Fruit fly (Drosophila melanogaster): ENCODE results near the gene ZC3H3.
A peak's percentile ranks its signal among the peaks of the same experiment; 100 is the strongest.

Gene ZC3H3

DNA sequence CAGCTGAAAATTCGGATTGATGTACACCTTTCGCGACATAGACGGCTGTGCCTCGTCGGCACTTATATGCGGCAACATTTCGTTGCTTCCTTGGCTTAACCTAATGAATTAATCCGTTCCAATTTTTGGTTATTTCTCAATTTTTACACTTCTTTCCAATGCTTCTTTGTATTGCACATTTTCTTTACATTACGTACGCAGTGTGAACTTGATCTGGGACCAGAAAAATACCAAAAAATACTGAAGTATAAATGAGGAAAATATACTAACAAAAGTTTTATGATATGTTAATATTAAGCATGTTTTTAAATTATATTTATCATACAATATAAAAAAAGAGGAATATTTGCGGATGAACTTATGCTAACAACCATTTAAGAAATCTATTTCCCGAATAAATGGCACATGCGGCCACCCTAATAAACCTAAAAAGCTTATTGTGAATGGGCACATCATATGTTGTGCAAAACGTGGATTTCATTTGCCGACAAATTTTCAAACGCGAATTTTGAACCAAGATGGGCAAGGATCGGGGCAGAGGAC, at the start of gene ZC3H3, which contains the start of gene Pus7:
ZC3H3 (minus strand) TSS at position 197 of the 543 bp plus-strand sequence.
Pus7 (plus strand) TSS at position 437 of the 543 bp plus-strand sequence.
- TF ChIP-seq CG33017 (tag; optimal IDR thresholded peaks at IDR 0.05) (peak; percentile 13), CG14711 (tag; optimal IDR thresholded peaks at IDR 0.05) (peak; percentile 57), bab1 (GFP tag; optimal IDR thresholded peaks at IDR 0.05) (peak; percentile 45), CG11617 (GFP tag; optimal IDR thresholded peaks at IDR 0.05) (peak; percentile 25), pad (GFP tag; optimal IDR thresholded peaks at IDR 0.05) (no peak), cic (GFP tag; optimal IDR thresholded peaks at IDR 0.05) (no peak), ovo (GFP tag; optimal IDR thresholded peaks at IDR 0.05) (no peak), CG1620 (GFP tag; optimal IDR thresholded peaks at IDR 0.05) (no peak), CG12768 (GFP tag; optimal IDR thresholded peaks at IDR 0.05) (no peak), Clk (GFP tag; optimal IDR thresholded peaks at IDR 0.05) (no peak), CG5204 (GFP tag; optimal IDR thresholded peaks at IDR 0.05) (no peak), Mnt (GFP tag; optimal IDR thresholded peaks at IDR 0.05) (peak; percentile 76), Crg-1 (GFP tag; optimal IDR thresholded peaks at IDR 0.05) (no peak), Hr96 (GFP tag; optimal IDR thresholded peaks at IDR 0.05) (no peak), kay (GFP tag; ENCODE audit: borderline replicate concordance) (no peak), toe (GFP tag; optimal IDR thresholded peaks at IDR 0.05) (no peak), CG7045 (GFP tag; optimal IDR thresholded peaks at IDR 0.05) (no peak), CG7101 (tag; optimal IDR thresholded peaks at IDR 0.05) (peak; percentile 35), tj (GFP tag; optimal IDR thresholded peaks at IDR 0.05) (peak; percentile 13), cnc (optimal IDR thresholded peaks at IDR 0.05) (no peak)

DNA sequence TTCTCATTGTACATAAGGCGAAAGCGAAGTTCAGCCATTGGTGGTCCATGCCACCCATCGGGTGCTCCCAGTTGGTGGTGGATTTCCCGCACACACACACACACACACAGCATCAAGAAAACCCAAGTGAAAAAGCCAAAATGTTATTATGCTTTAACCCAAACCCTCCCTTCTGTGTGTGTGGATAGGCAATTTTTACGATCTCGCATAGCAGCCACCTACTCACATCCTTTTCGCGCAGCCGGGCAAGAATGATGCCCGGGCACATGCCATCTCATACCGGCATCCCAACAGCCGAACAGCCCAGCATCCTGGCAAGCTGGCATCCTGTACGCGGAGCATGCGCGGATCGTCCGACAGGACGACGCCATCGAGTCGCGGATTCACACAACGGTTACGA, 47.5 kb upstream of the ZC3H3 start:
- TF ChIP-seq CG5204 (GFP tag; optimal IDR thresholded peaks at IDR 0.05) (no peak), toe (GFP tag; optimal IDR thresholded peaks at IDR 0.05) (no peak), tj (GFP tag; optimal IDR thresholded peaks at IDR 0.05) (no peak), kay (GFP tag; ENCODE audit: borderline replicate concordance) (no peak)

DNA sequence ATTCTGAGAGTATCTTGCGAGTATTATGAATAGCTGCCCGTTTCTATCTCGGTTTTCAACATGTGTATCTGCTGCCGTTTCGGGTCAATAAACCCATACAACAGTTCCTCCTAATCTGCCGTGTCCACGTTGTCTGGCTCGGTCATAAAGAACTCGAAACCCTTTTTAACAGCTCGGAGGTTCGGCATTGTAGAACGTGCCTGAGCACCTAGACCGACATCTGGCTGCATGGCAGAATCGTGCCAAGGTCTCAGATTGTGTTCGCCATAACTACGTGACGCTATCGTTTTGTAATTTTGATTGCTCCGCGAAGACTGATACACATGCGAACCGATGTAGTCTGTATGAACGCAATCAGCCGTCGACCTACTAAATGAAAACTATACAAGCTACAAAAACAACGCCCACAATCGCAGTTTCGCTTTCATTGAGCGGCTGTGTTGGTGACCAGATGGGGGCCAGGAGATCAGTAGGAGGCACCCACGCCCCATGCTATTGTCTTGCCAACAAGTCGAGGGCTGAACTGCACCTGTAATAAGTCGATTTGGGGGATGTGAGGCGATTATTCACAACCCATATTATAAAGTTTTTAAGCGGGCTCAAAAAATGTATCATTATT, 44.6 kb upstream of the ZC3H3 start:
- TF ChIP-seq cic (GFP tag; optimal IDR thresholded peaks at IDR 0.05) (peak; percentile 22), CG11617 (GFP tag; optimal IDR thresholded peaks at IDR 0.05) (no peak)

DNA sequence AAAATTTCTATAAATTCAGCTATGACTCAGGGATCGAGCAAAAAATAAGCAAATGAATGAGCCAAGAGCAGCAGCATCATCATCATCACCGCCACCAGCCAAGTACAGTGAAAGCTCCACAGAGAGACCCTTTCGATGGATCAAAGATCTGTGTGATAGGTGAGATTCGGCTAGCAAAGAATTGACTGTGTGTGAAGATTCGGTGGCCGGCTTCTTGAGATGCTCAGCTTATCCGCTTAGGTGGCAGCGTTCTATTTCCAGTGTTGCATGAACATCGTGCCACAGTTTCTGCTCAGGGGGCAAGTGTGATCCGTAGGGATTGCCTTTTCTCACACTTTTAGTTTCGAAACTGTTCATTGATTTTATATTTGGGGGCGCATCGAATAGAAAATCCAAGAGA, 43.6 kb upstream of the ZC3H3 start:
- no peak for TF ChIP-seq kay (GFP tag; ENCODE audit: borderline replicate concordance)
- TF ChIP-seq pad (GFP tag; optimal IDR thresholded peaks at IDR 0.05), result no peak
- no peak for TF ChIP-seq CG7101 (tag; optimal IDR thresholded peaks at IDR 0.05)
- no peak for TF ChIP-seq CG5204 (GFP tag; optimal IDR thresholded peaks at IDR 0.05)
- no peak for TF ChIP-seq CG11617 (GFP tag; optimal IDR thresholded peaks at IDR 0.05)
- TF ChIP-seq CG12768 (GFP tag; optimal IDR thresholded peaks at IDR 0.05), result no peak
- no peak for TF ChIP-seq toe (GFP tag; optimal IDR thresholded peaks at IDR 0.05)
- TF ChIP-seq ovo (GFP tag; optimal IDR thresholded peaks at IDR 0.05), result no peak
- TF ChIP-seq Mnt (GFP tag; optimal IDR thresholded peaks at IDR 0.05), result no peak
- no peak for TF ChIP-seq Hr96 (GFP tag; optimal IDR thresholded peaks at IDR 0.05)
- no peak for TF ChIP-seq CG33017 (tag; optimal IDR thresholded peaks at IDR 0.05)
- no peak for TF ChIP-seq cnc (optimal IDR thresholded peaks at IDR 0.05)
- TF ChIP-seq CG7045 (GFP tag; optimal IDR thresholded peaks at IDR 0.05), result no peak
- TF ChIP-seq tj (GFP tag; optimal IDR thresholded peaks at IDR 0.05), result no peak
- no peak for TF ChIP-seq Clk (GFP tag; optimal IDR thresholded peaks at IDR 0.05)
- no peak for TF ChIP-seq CG14711 (tag; optimal IDR thresholded peaks at IDR 0.05)

DNA sequence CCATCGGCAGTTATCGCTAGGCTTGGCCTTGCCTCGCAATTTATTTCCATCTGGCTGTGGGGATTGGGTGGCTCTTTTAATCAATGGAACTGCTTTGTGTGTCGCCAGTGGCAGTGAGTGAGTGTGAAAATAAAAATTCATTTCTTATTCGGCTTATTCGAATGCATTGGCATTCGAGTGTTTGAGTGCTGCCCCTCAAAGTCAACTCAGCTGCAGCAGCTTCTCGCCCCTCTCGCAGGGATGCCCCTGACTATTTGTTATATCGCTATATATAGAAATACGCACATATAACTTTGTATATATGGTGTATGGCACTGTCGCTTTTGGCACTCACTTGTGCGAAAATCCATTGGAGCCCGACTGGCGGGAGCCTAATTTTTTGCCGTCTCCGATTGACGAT, 41.3 kb upstream of the ZC3H3 start:
- TF ChIP-seq cnc (optimal IDR thresholded peaks at IDR 0.05) (no peak), CG1620 (GFP tag; optimal IDR thresholded peaks at IDR 0.05) (no peak), ovo (GFP tag; optimal IDR thresholded peaks at IDR 0.05) (no peak), toe (GFP tag; optimal IDR thresholded peaks at IDR 0.05) (no peak), CG14711 (tag; optimal IDR thresholded peaks at IDR 0.05) (no peak)

DNA sequence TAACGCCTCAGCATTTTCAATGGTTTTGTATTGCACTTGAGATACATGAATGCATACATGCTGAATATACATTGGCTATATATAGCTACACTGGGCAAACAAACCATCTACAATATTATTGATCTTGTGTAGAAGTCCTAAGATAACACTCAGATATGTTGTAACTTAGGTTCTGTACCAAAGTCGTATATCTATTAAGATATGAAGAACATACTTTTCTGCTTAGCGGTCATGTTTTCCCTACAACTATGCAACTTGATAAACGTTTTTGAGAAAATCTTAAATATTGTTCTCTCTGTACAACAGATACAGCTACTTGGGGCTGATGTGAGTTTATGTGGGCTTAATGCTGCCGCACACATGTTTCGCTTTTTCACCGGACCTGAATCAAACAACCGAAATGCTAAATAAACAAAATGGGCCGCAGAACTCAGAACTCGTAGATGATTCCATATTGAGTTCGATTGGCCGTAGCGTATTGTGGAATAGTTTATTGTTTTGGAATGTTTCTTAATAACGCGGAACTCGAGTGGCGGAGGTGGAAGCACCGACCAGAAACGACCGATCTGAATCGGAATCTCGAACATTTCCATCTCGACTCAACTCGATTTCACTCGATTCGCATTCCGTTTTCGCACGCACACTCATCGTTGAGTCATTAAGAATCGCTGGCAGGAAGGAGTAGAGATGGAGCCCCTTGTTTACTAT, 39.8 kb upstream of the ZC3H3 start:
- TF ChIP-seq tj (GFP tag; optimal IDR thresholded peaks at IDR 0.05) (peak; percentile 97), bab1 (GFP tag; optimal IDR thresholded peaks at IDR 0.05) (peak; percentile 28), cnc (optimal IDR thresholded peaks at IDR 0.05) (no peak), CG14711 (tag; optimal IDR thresholded peaks at IDR 0.05) (peak; percentile 46), ovo (GFP tag; optimal IDR thresholded peaks at IDR 0.05) (no peak), CG12768 (GFP tag; optimal IDR thresholded peaks at IDR 0.05) (no peak), CG7101 (tag; optimal IDR thresholded peaks at IDR 0.05) (peak; percentile 33)

DNA sequence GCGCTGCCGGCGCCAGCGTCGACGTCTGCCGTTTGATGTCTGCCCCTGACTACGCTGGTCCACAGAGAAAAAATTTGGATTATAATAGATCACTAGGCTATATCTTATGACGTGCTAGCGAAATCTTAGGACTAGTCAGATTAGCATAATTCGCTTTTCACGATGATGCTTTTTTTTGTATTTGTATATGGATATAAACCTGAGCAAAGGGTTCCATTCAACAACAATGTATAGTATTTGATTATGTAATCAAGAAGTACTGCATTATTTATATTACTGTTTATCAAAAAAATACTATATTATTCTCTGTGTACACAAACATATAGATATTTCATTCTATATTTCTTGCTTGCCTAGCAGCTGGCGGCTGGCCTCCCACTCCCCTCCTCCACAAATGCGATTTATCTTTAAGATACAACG, 37.6 kb upstream of the ZC3H3 start:
- TF ChIP-seq kay (GFP tag; ENCODE audit: borderline replicate concordance), result peak; percentile 91
- peak; percentile 14 for TF ChIP-seq pad (GFP tag; optimal IDR thresholded peaks at IDR 0.05)
- TF ChIP-seq CG14711 (tag; optimal IDR thresholded peaks at IDR 0.05), result peak; percentile 52
- TF ChIP-seq cic (GFP tag; optimal IDR thresholded peaks at IDR 0.05), result peak; percentile 81
- TF ChIP-seq CG7045 (GFP tag; optimal IDR thresholded peaks at IDR 0.05), result peak; percentile 37
- TF ChIP-seq Mnt (GFP tag; optimal IDR thresholded peaks at IDR 0.05), result no peak
- TF ChIP-seq ovo (GFP tag; optimal IDR thresholded peaks at IDR 0.05), result no peak
- peak; percentile 16 for TF ChIP-seq CG12768 (GFP tag; optimal IDR thresholded peaks at IDR 0.05)
- TF ChIP-seq CG7101 (tag; optimal IDR thresholded peaks at IDR 0.05), result peak; percentile 73
- peak; percentile 41 for TF ChIP-seq CG11617 (GFP tag; optimal IDR thresholded peaks at IDR 0.05)
- peak; percentile 43 for TF ChIP-seq toe (GFP tag; optimal IDR thresholded peaks at IDR 0.05)
- peak; percentile 29 for TF ChIP-seq CG5204 (GFP tag; optimal IDR thresholded peaks at IDR 0.05)
- TF ChIP-seq CG33017 (tag; optimal IDR thresholded peaks at IDR 0.05), result peak; percentile 65
- no peak for TF ChIP-seq Clk (GFP tag; optimal IDR thresholded peaks at IDR 0.05)
- peak; percentile 30 for TF ChIP-seq tj (GFP tag; optimal IDR thresholded peaks at IDR 0.05)
